Fruit fly (Drosophila melanogaster): ENCODE measurements around the gene CG5280.

CG5280 gene

dm6 chr3L:8950955-8951354 lies 39.1 kb downstream of the CG5280 start (continued):
- TF ChIP-seq CG10462 (GFP tag; optimal IDR thresholded peaks at IDR 0.05) (peak; percentile 25), ATbp (GFP tag; optimal IDR thresholded peaks at IDR 0.05) (peak; percentile 34), stc (GFP tag; IDR thresholded peaks at IDR 0.05) (peak; percentile 41; the same call in 1 of the 2 replicates), CG11085 (GFP tag; IDR thresholded peaks at IDR 0.05) (no peak), fru (optimal IDR thresholded peaks at IDR 0.05) (no peak), mirr (GFP tag; optimal IDR thresholded peaks at IDR 0.05) (no peak), Taf1 (GFP tag; IDR thresholded peaks at IDR 0.05) (no peak), ttk (GFP tag; IDR thresholded peaks at IDR 0.05) (0 out of 2 replicates have a peak, but pooled peaks have one; percentile 23), CG13287 (GFP tag; IDR thresholded peaks at IDR 0.05; ENCODE audit: partially characterized antibody) (no peak), CTCF (GFP tag; optimal IDR thresholded peaks at IDR 0.05) (no peak), Oli (tag; optimal IDR thresholded peaks at IDR 0.05) (peak; percentile 72), CG8765 (GFP tag; IDR thresholded peaks at IDR 0.05) (no peak), peb (GFP tag; IDR thresholded peaks at IDR 0.05) (no peak), ase (GFP tag; IDR thresholded peaks at IDR 0.05) (no peak), Myb (GFP tag; optimal IDR thresholded peaks at IDR 0.05) (no peak), Sox102F (GFP tag; optimal IDR thresholded peaks at IDR 0.05) (peak; percentile 78), D (optimal IDR thresholded peaks at IDR 0.05) (no peak), D (GFP tag; optimal IDR thresholded peaks at IDR 0.05) (peak; percentile 33), CG10267 (tag; optimal IDR thresholded peaks at IDR 0.05) (peak; percentile 22), ERR (GFP tag; optimal IDR thresholded peaks at IDR 0.05) (no peak), CG7963 (GFP tag; IDR thresholded peaks at IDR 0.05; ENCODE audit: partially characterized antibody) (no peak), Awh (GFP tag; IDR thresholded peaks at IDR 0.05) (no peak), HmgD (GFP tag; optimal IDR thresholded peaks at IDR 0.05) (no peak), CG34224 (GFP tag; IDR thresholded peaks at IDR 0.05; ENCODE audit: partially characterized antibody) (no peak), CG6683 (GFP tag; optimal IDR thresholded peaks at IDR 0.05) (no peak), NfI (GFP tag; optimal IDR thresholded peaks at IDR 0.05) (no peak), CG2199 (GFP tag; IDR thresholded peaks at IDR 0.05) (no peak), CG10979 (tag; optimal IDR thresholded peaks at IDR 0.05) (peak; percentile 71), CG13123 (GFP tag; optimal IDR thresholded peaks at IDR 0.05) (no peak), CG12744 (GFP tag; optimal IDR thresholded peaks at IDR 0.05) (no peak), CG15696 (tag; optimal IDR thresholded peaks at IDR 0.05) (no peak), CG10321 (GFP tag; IDR thresholded peaks at IDR 0.05) (no peak), kni (GFP tag; optimal IDR thresholded peaks at IDR 0.05) (no peak), CG6791 (GFP tag; IDR thresholded peaks at IDR 0.05; ENCODE audit: partially characterized antibody) (no peak), ab (GFP tag; optimal IDR thresholded peaks at IDR 0.05) (no peak), CoRest (tag; optimal IDR thresholded peaks at IDR 0.05) (peak; percentile 78), tgo (GFP tag; IDR thresholded peaks at IDR 0.05) (peak; percentile 38; the same call in 1 of the 3 replicates), jigr1 (GFP tag; IDR thresholded peaks at IDR 0.05) (no peak), Poxn (GFP tag; IDR thresholded peaks at IDR 0.05) (no peak), CG34376 (GFP tag; optimal IDR thresholded peaks at IDR 0.05) (no peak), CG6272 (GFP tag; IDR thresholded peaks at IDR 0.05) (no peak), CG12659 (GFP tag; optimal IDR thresholded peaks at IDR 0.05) (peak; percentile 47), Lpt (GFP tag; optimal IDR thresholded peaks at IDR 0.05) (no peak), CG18764 (GFP tag; optimal IDR thresholded peaks at IDR 0.05) (peak; percentile 10), Dbx (GFP tag; IDR thresholded peaks at IDR 0.05) (no peak), vvl (GFP tag; IDR thresholded peaks at IDR 0.05) (0 out of 2 replicates have a peak, but pooled peaks have one; percentile 52), gce (GFP tag; IDR thresholded peaks at IDR 0.05) (no peak), crol (GFP tag; IDR thresholded peaks at IDR 0.05) (no peak), CG30431 (GFP tag; optimal IDR thresholded peaks at IDR 0.05) (no peak), CG18619 (GFP tag; optimal IDR thresholded peaks at IDR 0.05) (peak; percentile 16), NC2α (GFP tag; optimal IDR thresholded peaks at IDR 0.05) (no peak), CG10366 (GFP tag; IDR thresholded peaks at IDR 0.05) (no peak), CG9437 (GFP tag; optimal IDR thresholded peaks at IDR 0.05) (peak; percentile 62)
